Fruit fly (Drosophila melanogaster) whole organism, prepupa: ENCODE results near the gene AnxB9.
A peak's percentile ranks its signal among the peaks of the same experiment; 100 is the strongest.

Experiments used
- CG31627 ChIP-seq: fragments of 200-800 bp; sonication (Bioruptor generic); optimal IDR thresholded peaks from 3 replicates; lab custom pipeline; 2016; ENCODE audit warnings: missing biosample characterization, missing genetic modification characterization
- CG32006 ChIP-seq: fragments of 200-800 bp; sonication (Bioruptor generic); optimal IDR thresholded peaks from 3 replicates; lab custom pipeline; 2017; ENCODE audit warnings: missing biosample characterization, mild to moderate bottlenecking, missing genetic modification characterization
- CG6808 ChIP-seq: fragments of 200-800 bp; sonication (Bioruptor generic); optimal IDR thresholded peaks from 3 replicates; lab custom pipeline; 2017; ENCODE audit warnings: missing biosample characterization, missing genetic modification characterization, mild to moderate bottlenecking, moderate library complexity, missing genetic modification reagents
- CG6854 ChIP-seq: fragments of 200-800 bp; sonication (Bioruptor generic); optimal IDR thresholded peaks from 2 replicates; lab custom pipeline; 2017; ENCODE audit warnings: missing biosample characterization, mild to moderate bottlenecking, missing genetic modification characterization
- CG8119 ChIP-seq: fragments of 200-800 bp; sonication (Bioruptor generic); IDR thresholded peaks from 3 replicates; pipeline ENCODE4 v1.3.6; 2022; ENCODE audit warnings: missing biosample characterization, missing genetic modification characterization
- Eip93F ChIP-seq: fragments of 200-800 bp; sonication (Bioruptor generic); optimal IDR thresholded peaks from 2 replicates; lab custom pipeline; 2016; ENCODE audit warnings: missing biosample characterization, mild to moderate bottlenecking, missing genetic modification characterization
- Gug ChIP-seq: fragments of 200-800 bp; sonication (Bioruptor generic); IDR thresholded peaks from 2 replicates; pipeline ENCODE4 v1.3.6; 2022; ENCODE audit warnings: missing biosample characterization, missing genetic modification characterization
- Hr4 ChIP-seq: fragments of 200-800 bp; sonication (Bioruptor generic); optimal IDR thresholded peaks from 3 replicates; lab custom pipeline; 2016; ENCODE audit warnings: missing biosample characterization, missing genetic modification characterization
- achi ChIP-seq: fragments of 200-800 bp; sonication (Bioruptor generic); optimal IDR thresholded peaks from 3 replicates; lab custom pipeline; 2016; ENCODE audit warnings: missing biosample characterization, missing genetic modification characterization
- fkh ChIP-seq: fragments of 200-800 bp; sonication (Bioruptor generic); optimal IDR thresholded peaks from 3 replicates; lab custom pipeline; 2017; ENCODE audit warnings: missing biosample characterization, mild to moderate bottlenecking, missing genetic modification characterization, moderate library complexity
- spab ChIP-seq: fragments of 200-800 bp; sonication (Bioruptor generic); optimal IDR thresholded peaks from 2 replicates; lab custom pipeline; 2017; ENCODE audit warnings: missing biosample characterization, mild to moderate bottlenecking, missing genetic modification characterization, missing genetic modification reagents
- svp ChIP-seq: fragments of 200-800 bp; sonication (Bioruptor generic); peaks from one replicate; lab custom pipeline; 2016; ENCODE audit warnings: missing biosample characterization, missing genetic modification characterization
- topi ChIP-seq: fragments of 200-800 bp; sonication (Bioruptor generic); optimal IDR thresholded peaks from 3 replicates; lab custom pipeline; 2016; ENCODE audit warnings: missing biosample characterization, missing genetic modification characterization
- vri ChIP-seq: fragments of 200-800 bp; sonication (Bioruptor generic); optimal IDR thresholded peaks from 3 replicates; lab custom pipeline; 2016; ENCODE audit warnings: missing biosample characterization, mild to moderate bottlenecking, missing genetic modification characterization

DNA sequence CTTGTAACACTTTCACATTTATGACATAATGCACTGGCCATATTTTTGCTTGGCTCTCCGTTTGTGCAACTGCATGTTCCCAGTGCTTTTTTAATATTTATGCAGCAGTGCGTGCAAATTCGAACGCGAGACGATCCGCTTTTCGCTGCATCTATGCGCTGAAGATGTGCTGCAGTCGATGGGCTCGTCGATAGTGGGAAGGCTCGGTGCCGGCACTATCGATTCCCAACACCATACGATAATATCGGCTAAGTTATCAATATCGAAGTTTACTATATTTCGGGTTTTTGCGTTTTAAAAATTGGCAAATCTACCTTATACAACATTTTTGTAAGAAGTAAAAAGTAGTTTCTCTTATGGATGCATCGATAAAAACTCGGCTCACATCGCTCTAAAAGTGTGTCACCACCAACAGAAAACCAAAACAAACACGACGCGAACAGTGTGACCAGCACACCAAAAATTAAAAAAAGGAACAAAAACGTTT is 32.6 kb downstream of the AnxB9 start, which contains the start of gene RhoGAP93B:
- no peak for TF ChIP-seq spab (GFP tag; lab: Kevin White, UChicago)
- TF ChIP-seq vri = no peak
- TF ChIP-seq CG31627 (GFP tag; lab: Kevin White, UChicago) = peak; percentile 82
- peak; percentile 90 for TF ChIP-seq Hr4 (GFP tag; lab: Kevin White, UChicago)
- TF ChIP-seq Gug (GFP tag; lab: Robert Waterston, UW) = peak; percentile 85
- TF ChIP-seq topi (GFP tag; lab: Kevin White, UChicago) = peak; percentile 89
- TF ChIP-seq Eip93F (GFP tag; lab: Kevin White, UChicago) = no peak
- TF ChIP-seq fkh (GFP tag; lab: Kevin White, UChicago) = peak; percentile 95
- peak; percentile 84 for TF ChIP-seq CG32006 (GFP tag; lab: Kevin White, UChicago)
- TF ChIP-seq achi (GFP tag; lab: Kevin White, UChicago) = no peak
- TF ChIP-seq CG6808 (GFP tag; lab: Kevin White, UChicago) = peak; percentile 78
- TF ChIP-seq CG8119 = peak; percentile 84
- peak; percentile 92 for TF ChIP-seq svp (GFP tag; lab: Kevin White, UChicago)
- TF ChIP-seq CG6854 (GFP tag; lab: Kevin White, UChicago) = peak; percentile 34
